Worm (Caenorhabditis elegans) whole organism, L3 larva: ENCODE measurements around the gene ZK1127.12.

ENCODE experiments used
- egl-27 ChIP-seq: sonication (generic microtip); optimal IDR thresholded peaks from 4 replicates; lab custom pipeline; 2017; ENCODE audit warnings: missing biosample characterization, missing genetic modification reagents, missing genetic modification characterization
- mdl-1 ChIP-seq: fragments of 150-350 bp; optimal IDR thresholded peaks from 2 replicates; lab custom pipeline; 2014; ENCODE audit warnings: missing biosample characterization, missing genetic modification characterization
- unc-39 ChIP-seq: sonication (generic microtip); optimal IDR thresholded peaks from 4 replicates; lab custom pipeline; 2017; ENCODE audit warnings: missing biosample characterization, missing genetic modification characterization
- zag-1 ChIP-seq: fragments of 150-350 bp; optimal IDR thresholded peaks from 2 replicates; lab custom pipeline; 2014; ENCODE audit warnings: missing biosample characterization, missing genetic modification characterization

ce11 chrII:7051778-7052177 lies at the start of gene ZK1127.12:
- no peak for TF ChIP-seq zag-1 (tag; lab: Kevin White, UChicago)
- TF ChIP-seq mdl-1 (tag; lab: Kevin White, UChicago) = no peak
- TF ChIP-seq unc-39 (tag; lab: Kevin White, UChicago) = no peak
- TF ChIP-seq egl-27 (tag; lab: Kevin White, UChicago) = no peak
